Worm (Caenorhabditis elegans): ENCODE measurements around the gene C35B1.2.

ce11 chrIV:4139022-4139421 lies 53.0 kb downstream of the C35B1.2 start, which contains the start of gene F49F1.10:
- TF ChIP-seq fos-1 (tag; optimal IDR thresholded peaks at IDR 0.05) (no peak), nhr-237 (tag; optimal IDR thresholded peaks at IDR 0.05) (no peak), ZK546.5 (tag; optimal IDR thresholded peaks at IDR 0.05) (no peak)
